Worm (Caenorhabditis elegans): Measurements from ENCODE around the gene flp-34.

The flp-34 gene

ce11 chrV:1033304-1033703, at the start of gene flp-34:
flp-34 (minus strand) TSS chrV:1033404.
- TF ChIP-seq sea-2 (GFP tag; optimal IDR thresholded peaks at IDR 0.05) = no peak
- TF ChIP-seq egl-5 (tag; optimal IDR thresholded peaks at IDR 0.05) = no peak
- no peak for TF ChIP-seq nhr-76 (tag; optimal IDR thresholded peaks at IDR 0.05)
- no peak for TF ChIP-seq pqm-1 (tag; optimal IDR thresholded peaks at IDR 0.05)
- TF ChIP-seq nhr-12 (tag; optimal IDR thresholded peaks at IDR 0.05) = no peak
- TF ChIP-seq pha-4 (tag; optimal IDR thresholded peaks at IDR 0.05) = no peak
- TF ChIP-seq elt-3 (tag; optimal IDR thresholded peaks at IDR 0.05) = no peak
- TF ChIP-seq nhr-23 (tag; optimal IDR thresholded peaks at IDR 0.05) = no peak
- no peak for TF ChIP-seq eor-1 (tag; optimal IDR thresholded peaks at IDR 0.05)
- no peak for TF ChIP-seq snpc-4 (tag; optimal IDR thresholded peaks at IDR 0.05)
- no peak for TF ChIP-seq zag-1 (tag; optimal IDR thresholded peaks at IDR 0.05)
- TF ChIP-seq R02D3.7 (tag; optimal IDR thresholded peaks at IDR 0.05) = no peak
- no peak for TF ChIP-seq nhr-11 (tag; optimal IDR thresholded peaks at IDR 0.05)
- TF ChIP-seq ceh-28 (tag; optimal IDR thresholded peaks at IDR 0.05) = no peak

DNA sequence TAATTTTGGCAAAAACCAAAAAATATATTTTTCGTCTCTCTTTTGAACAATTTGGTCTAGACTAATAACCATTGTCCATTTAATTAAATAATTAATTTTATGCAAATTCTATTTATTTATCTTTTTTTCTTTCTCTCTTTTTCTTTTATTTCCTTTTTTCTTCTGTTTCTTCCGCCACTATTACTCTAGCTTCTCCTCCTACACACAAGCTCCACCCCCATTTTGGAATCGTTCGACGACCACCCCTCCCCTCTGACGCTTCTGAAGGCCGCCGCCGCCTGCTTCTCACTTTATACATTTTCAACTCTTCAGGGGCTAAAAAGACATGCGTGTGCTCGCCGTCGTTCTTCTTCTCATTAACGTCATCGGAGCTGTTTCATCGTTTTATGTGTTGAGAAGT, 41.7 kb upstream of the flp-34 start, which contains the start of gene K10C9.1:
Gene K10C9.1 (plus strand): TSS at position 301 of the 400 bp plus-strand sequence.
- no peak for TF ChIP-seq ZK546.5 (tag; optimal IDR thresholded peaks at IDR 0.05)
- no peak for TF ChIP-seq eor-1 (tag; optimal IDR thresholded peaks at IDR 0.05)
- TF ChIP-seq unc-39 (tag; optimal IDR thresholded peaks at IDR 0.05) = no peak
- TF ChIP-seq ama-1 (optimal IDR thresholded peaks at IDR 0.05) = no peak

DNA sequence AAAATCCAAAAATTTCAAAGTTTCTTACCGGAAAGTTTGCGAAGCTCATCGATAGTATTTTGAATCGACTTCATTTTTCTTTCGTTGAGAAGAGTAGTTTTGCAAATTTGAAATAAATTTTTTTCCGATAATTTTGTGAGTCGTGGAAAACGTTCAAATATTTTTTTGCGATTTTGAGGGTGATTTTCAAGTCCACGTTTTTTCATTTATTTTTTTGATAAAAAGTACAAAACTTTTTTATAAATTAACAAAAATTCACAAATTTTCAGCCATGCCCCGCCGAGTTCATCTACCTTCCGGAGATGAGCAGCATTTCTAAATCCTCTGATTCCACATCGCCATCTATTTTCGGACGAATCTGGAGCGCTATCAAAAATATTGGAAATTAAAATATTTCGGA, 34.3 kb upstream of the flp-34 start, which contains the start of gene K10C9.7:
Gene K10C9.7 (minus strand): TSS at position 101 of the 400 bp plus-strand sequence.
- TF ChIP-seq lin-39 (tag; optimal IDR thresholded peaks at IDR 0.05) (no peak), fkh-2 (tag; optimal IDR thresholded peaks at IDR 0.05) (no peak), zag-1 (tag; optimal IDR thresholded peaks at IDR 0.05) (no peak), nhr-28 (tag; optimal IDR thresholded peaks at IDR 0.05) (no peak), nhr-12 (tag; optimal IDR thresholded peaks at IDR 0.05) (no peak), ceh-28 (tag; optimal IDR thresholded peaks at IDR 0.05) (no peak), mml-1 (tag; optimal IDR thresholded peaks at IDR 0.05) (no peak), nhr-76 (tag; optimal IDR thresholded peaks at IDR 0.05) (no peak), R02D3.7 (tag; optimal IDR thresholded peaks at IDR 0.05) (no peak), nhr-77 (tag; optimal IDR thresholded peaks at IDR 0.05) (no peak)

- TF ChIP-seq skn-1 (tag; optimal IDR thresholded peaks at IDR 0.05) = no peak
- TF ChIP-seq nhr-237 (tag; optimal IDR thresholded peaks at IDR 0.05) = no peak
- no peak for TF ChIP-seq snpc-4 (tag; optimal IDR thresholded peaks at IDR 0.05)
- no peak for TF ChIP-seq ZK546.5 (tag; optimal IDR thresholded peaks at IDR 0.05)
- TF ChIP-seq pqm-1 (tag; optimal IDR thresholded peaks at IDR 0.05) = no peak
Measured at ce11 chrV:1064491-1064890, 31.3 kb upstream of the flp-34 start, which contains the start of gene str-67. str-67 (minus strand) TSS chrV:1064591.

ce11 chrV:1061295-1061694, 28.1 kb upstream of the flp-34 start, which contains the start of gene rnst-2:
rnst-2 (plus strand) TSS chrV:1061595.
- TF ChIP-seq ztf-11 (tag; optimal IDR thresholded peaks at IDR 0.05) (no peak), R02D3.7 (tag; optimal IDR thresholded peaks at IDR 0.05) (no peak), ZK546.5 (tag; optimal IDR thresholded peaks at IDR 0.05) (no peak), lsy-12 (tag; optimal IDR thresholded peaks at IDR 0.05) (no peak), nfya-1 (tag; optimal IDR thresholded peaks at IDR 0.05; ENCODE audit: insufficient read depth) (no peak)

ce11 chrV:1060219-1060863, 27.1 kb upstream of the flp-34 start:
- TF ChIP-seq fkh-2 (tag; optimal IDR thresholded peaks at IDR 0.05) (no peak), ztf-4 (tag; optimal IDR thresholded peaks at IDR 0.05) (no peak), pqm-1 (tag; optimal IDR thresholded peaks at IDR 0.05) (peak; percentile 74), nhr-11 (tag; optimal IDR thresholded peaks at IDR 0.05) (no peak), nhr-23 (tag; optimal IDR thresholded peaks at IDR 0.05) (peak; percentile 68), nhr-77 (tag; optimal IDR thresholded peaks at IDR 0.05) (no peak), mdl-1 (tag; optimal IDR thresholded peaks at IDR 0.05) (no peak), elt-3 (tag; optimal IDR thresholded peaks at IDR 0.05) (peak in 1 of 3 experiments; percentile 23), aly-2 (tag; optimal IDR thresholded peaks at IDR 0.05) (no peak), ceh-28 (tag; optimal IDR thresholded peaks at IDR 0.05) (peak; percentile 40), snpc-4 (tag; optimal IDR thresholded peaks at IDR 0.05) (peak; percentile 23), nhr-237 (tag; optimal IDR thresholded peaks at IDR 0.05) (no peak), lin-15B (tag; optimal IDR thresholded peaks at IDR 0.05) (peak; percentile 17), elt-2 (tag; optimal IDR thresholded peaks at IDR 0.05) (peak; percentile 83), ceh-16 (tag; optimal IDR thresholded peaks at IDR 0.05) (no peak), jun-1 (tag; optimal IDR thresholded peaks at IDR 0.05) (no peak), fos-1 (tag; optimal IDR thresholded peaks at IDR 0.05) (no peak), ceh-9 (tag; optimal IDR thresholded peaks at IDR 0.05) (no peak), lin-39 (tag; optimal IDR thresholded peaks at IDR 0.05) (no peak)

Data from whole organism, L3 larva.